Fruit fly (Drosophila melanogaster): ENCODE measurements around the gene CG44004.

dm6 chr3L:18034498-18034897 is 39.2 kb downstream of the CG44004 start:
- TF ChIP-seq EcR (GFP tag; optimal IDR thresholded peaks at IDR 0.05) (no peak), psq (optimal IDR thresholded peaks at IDR 0.05) (no peak), Dll (optimal IDR thresholded peaks at IDR 0.05) (no peak), CG8478 (optimal IDR thresholded peaks at IDR 0.05) (no peak), pan (optimal IDR thresholded peaks at IDR 0.05) (no peak)

All from whole organism.